Fruit fly (Drosophila melanogaster) whole organism, prepupa: ENCODE measurements around the gene dysc.

Experiments used
- Blimp-1 ChIP-seq: fragments of 200-800 bp; sonication (Bioruptor generic); optimal IDR thresholded peaks from 3 replicates; lab custom pipeline; 2017; ENCODE audit warnings: missing biosample characterization, missing genetic modification characterization, mild to moderate bottlenecking, moderate library complexity, missing genetic modification reagents
- CG11294 ChIP-seq: fragments of 200-800 bp; sonication (Bioruptor generic); IDR thresholded peaks from 2 replicates; pipeline ENCODE4 v1.3.6; 2022; ENCODE audit warnings: missing biosample characterization, missing genetic modification characterization
- CG1621 ChIP-seq: fragments of 200-800 bp; sonication (Bioruptor generic); optimal IDR thresholded peaks from 3 replicates; lab custom pipeline; 2018; ENCODE audit warnings: missing biosample characterization, mild to moderate bottlenecking, missing genetic modification characterization
- CG3032 ChIP-seq: fragments of 200-800 bp; optimal IDR thresholded peaks from 2 replicates; lab custom pipeline; 2019; ENCODE audit warnings: missing biosample characterization, mild to moderate bottlenecking, missing genetic modification characterization, moderate library complexity
- CG31627 ChIP-seq: fragments of 200-800 bp; sonication (Bioruptor generic); optimal IDR thresholded peaks from 3 replicates; lab custom pipeline; 2016; ENCODE audit warnings: missing biosample characterization, missing genetic modification characterization
- CG32006 ChIP-seq: fragments of 200-800 bp; sonication (Bioruptor generic); optimal IDR thresholded peaks from 3 replicates; lab custom pipeline; 2017; ENCODE audit warnings: missing biosample characterization, mild to moderate bottlenecking, missing genetic modification characterization
- CG34406 ChIP-seq: fragments of 200-800 bp; sonication (Bioruptor generic); optimal IDR thresholded peaks from 3 replicates; lab custom pipeline; 2016; ENCODE audit warnings: missing biosample characterization, missing genetic modification characterization
- CG3919 ChIP-seq: fragments of 200-800 bp; sonication (Bioruptor generic); optimal IDR thresholded peaks from 3 replicates; lab custom pipeline; 2016; ENCODE audit warnings: missing biosample characterization, missing genetic modification characterization
- CG4318 ChIP-seq: fragments of 200-800 bp; sonication (Bioruptor generic); optimal IDR thresholded peaks from 3 replicates; lab custom pipeline; 2017; ENCODE audit warnings: missing biosample characterization, mild to moderate bottlenecking, missing genetic modification characterization
- CG6163 ChIP-seq: fragments of 200-800 bp; sonication (Bioruptor generic); IDR thresholded peaks from 3 replicates; pipeline ENCODE4 v1.3.6; 2022; ENCODE audit warnings: missing biosample characterization, missing genetic modification characterization
- CG6276 ChIP-seq: fragments of 200-800 bp; sonication (Bioruptor generic); optimal IDR thresholded peaks from 2 replicates; lab custom pipeline; 2017; ENCODE audit warnings: missing biosample characterization, mild to moderate bottlenecking, missing genetic modification characterization
- CG6808 ChIP-seq: fragments of 200-800 bp; sonication (Bioruptor generic); optimal IDR thresholded peaks from 3 replicates; lab custom pipeline; 2017; ENCODE audit warnings: missing biosample characterization, missing genetic modification characterization, mild to moderate bottlenecking, moderate library complexity, missing genetic modification reagents
- CG6854 ChIP-seq: fragments of 200-800 bp; sonication (Bioruptor generic); optimal IDR thresholded peaks from 2 replicates; lab custom pipeline; 2017; ENCODE audit warnings: missing biosample characterization, mild to moderate bottlenecking, missing genetic modification characterization
- CG7368 ChIP-seq: fragments of 200-800 bp; sonication (Bioruptor generic); optimal IDR thresholded peaks from 3 replicates; lab custom pipeline; 2016; ENCODE audit warnings: missing biosample characterization, missing genetic modification characterization
- CG8119 ChIP-seq: fragments of 200-800 bp; sonication (Bioruptor generic); IDR thresholded peaks from 3 replicates; pipeline ENCODE4 v1.3.6; 2022; ENCODE audit warnings: missing biosample characterization, missing genetic modification characterization
- CG8632 ChIP-seq: fragments of 200-800 bp; sonication (Bioruptor generic); optimal IDR thresholded peaks from 3 replicates; lab custom pipeline; 2016; ENCODE audit warnings: missing biosample characterization, missing genetic modification characterization
- CG9139 ChIP-seq: fragments of 200-800 bp; sonication (Bioruptor generic); optimal IDR thresholded peaks from 3 replicates; lab custom pipeline; 2017; ENCODE audit warnings: missing biosample characterization, mild to moderate bottlenecking, missing genetic modification characterization
- Eip75B ChIP-seq: fragments of 200-800 bp; sonication (Bioruptor generic); optimal IDR thresholded peaks from 3 replicates; lab custom pipeline; 2016; ENCODE audit warnings: missing biosample characterization, missing genetic modification characterization
- Eip78C ChIP-seq: fragments of 200-800 bp; sonication (Bioruptor generic); peaks from one replicate; lab custom pipeline; 2016; ENCODE audit warnings: missing biosample characterization, missing genetic modification characterization
- Ets21C ChIP-seq: fragments of 200-800 bp; sonication (Bioruptor generic); optimal IDR thresholded peaks from 3 replicates; lab custom pipeline; 2016; ENCODE audit warnings: missing biosample characterization, missing genetic modification characterization
- Ets96B ChIP-seq: fragments of 200-800 bp; optimal IDR thresholded peaks from 2 replicates; lab custom pipeline; 2019; ENCODE audit warnings: missing biosample characterization, mild to moderate bottlenecking, missing genetic modification characterization, moderate library complexity
- Gug ChIP-seq: fragments of 200-800 bp; sonication (Bioruptor generic); IDR thresholded peaks from 2 replicates; pipeline ENCODE4 v1.3.6; 2022; ENCODE audit warnings: missing biosample characterization, missing genetic modification characterization
- Hr38 ChIP-seq: sonication (Bioruptor generic); optimal IDR thresholded peaks from 2 replicates; lab custom pipeline; 2016; ENCODE audit warnings: missing biosample characterization, missing genetic modification characterization
- Hr39 ChIP-seq: fragments of 200-800 bp; sonication (Bioruptor generic); optimal IDR thresholded peaks from 2 replicates; lab custom pipeline; 2016; ENCODE audit warnings: missing biosample characterization, missing genetic modification characterization
- Hr4 ChIP-seq: fragments of 200-800 bp; sonication (Bioruptor generic); optimal IDR thresholded peaks from 3 replicates; lab custom pipeline; 2016; ENCODE audit warnings: missing biosample characterization, missing genetic modification characterization
- Lpt ChIP-seq: fragments of 200-800 bp; sonication (Bioruptor generic); optimal IDR thresholded peaks from 3 replicates; lab custom pipeline; 2016; ENCODE audit warnings: missing biosample characterization, missing genetic modification characterization
- Met ChIP-seq: fragments of 200-800 bp; sonication (Bioruptor generic); optimal IDR thresholded peaks from 3 replicates; lab custom pipeline; 2016; ENCODE audit warnings: missing biosample characterization, missing genetic modification characterization
- OdsH ChIP-seq: fragments of 200-800 bp; sonication (Bioruptor generic); optimal IDR thresholded peaks from 3 replicates; lab custom pipeline; 2016; ENCODE audit warnings: missing biosample characterization, missing genetic modification characterization
- Smox ChIP-seq: fragments of 200-800 bp; sonication (Bioruptor generic); optimal IDR thresholded peaks from 3 replicates; lab custom pipeline; 2016; ENCODE audit warnings: missing biosample characterization, missing genetic modification characterization
- Sox102F ChIP-seq: fragments of 200-800 bp; sonication (Bioruptor generic); optimal IDR thresholded peaks from 2 replicates; lab custom pipeline; 2016; ENCODE audit warnings: missing biosample characterization, mild to moderate bottlenecking, missing genetic modification characterization
- Sox14 ChIP-seq: fragments of 200-800 bp; sonication (Bioruptor generic); optimal IDR thresholded peaks from 3 replicates; lab custom pipeline; 2016; ENCODE audit warnings: missing biosample characterization, missing genetic modification characterization
- achi ChIP-seq: fragments of 200-800 bp; sonication (Bioruptor generic); optimal IDR thresholded peaks from 3 replicates; lab custom pipeline; 2016; ENCODE audit warnings: missing biosample characterization, missing genetic modification characterization
- acj6 ChIP-seq: fragments of 200-800 bp; sonication (Bioruptor generic); optimal IDR thresholded peaks from 3 replicates; lab custom pipeline; 2016; ENCODE audit warnings: missing biosample characterization, missing genetic modification characterization
- cyc ChIP-seq: fragments of 200-800 bp; sonication (Bioruptor generic); optimal IDR thresholded peaks from 3 replicates; lab custom pipeline; 2016; ENCODE audit warnings: missing biosample characterization, missing genetic modification characterization
- dac ChIP-seq: fragments of 200-800 bp; sonication (Bioruptor generic); optimal IDR thresholded peaks from 2 replicates; lab custom pipeline; 2017; ENCODE audit warnings: missing biosample characterization, mild to moderate bottlenecking, missing genetic modification characterization
- dsx ChIP-seq: fragments of 200-800 bp; optimal IDR thresholded peaks from 3 replicates; lab custom pipeline; 2019; ENCODE audit warnings: missing biosample characterization, mild to moderate bottlenecking, missing genetic modification characterization, moderate library complexity; ENCODE audit not compliant: poor library complexity, severe bottlenecking
- esn ChIP-seq: fragments of 200-800 bp; sonication (Bioruptor generic); optimal IDR thresholded peaks from 2 replicates; lab custom pipeline; 2016; ENCODE audit warnings: missing biosample characterization, mild to moderate bottlenecking, missing genetic modification characterization, moderate library complexity
- fd85E ChIP-seq: fragments of 200-800 bp; sonication (Bioruptor generic); optimal IDR thresholded peaks from 3 replicates; lab custom pipeline; 2016; ENCODE audit warnings: missing biosample characterization, missing genetic modification characterization
- fkh ChIP-seq: fragments of 200-800 bp; sonication (Bioruptor generic); optimal IDR thresholded peaks from 3 replicates; lab custom pipeline; 2017; ENCODE audit warnings: missing biosample characterization, mild to moderate bottlenecking, missing genetic modification characterization, moderate library complexity
- lz ChIP-seq: fragments of 200-800 bp; sonication (Bioruptor generic); optimal IDR thresholded peaks from 3 replicates; lab custom pipeline; 2016; ENCODE audit warnings: missing biosample characterization, missing genetic modification characterization
- salr ChIP-seq, 2 experiments: fragments of 200-800 bp; sonication (Bioruptor generic); optimal IDR thresholded peaks; 3 replicates each; lab custom pipeline; 2016 to 2018; ENCODE audit warnings: missing biosample characterization in 2 of 2, missing genetic modification characterization in 2 of 2, mild to moderate bottlenecking in 1 of 2
- spab ChIP-seq: fragments of 200-800 bp; sonication (Bioruptor generic); optimal IDR thresholded peaks from 2 replicates; lab custom pipeline; 2017; ENCODE audit warnings: missing biosample characterization, mild to moderate bottlenecking, missing genetic modification characterization, missing genetic modification reagents
- ss ChIP-seq, 2 experiments: fragments of 200-800 bp; sonication (Bioruptor generic); optimal IDR thresholded peaks; 2 replicates in 1 of 2; 3 replicates in 1 of 2; lab custom pipeline; 2017 to 2018; ENCODE audit warnings: mild to moderate bottlenecking in 2 of 2, missing biosample characterization in 2 of 2, missing genetic modification characterization in 2 of 2, moderate library complexity in 1 of 2
- svp ChIP-seq: fragments of 200-800 bp; sonication (Bioruptor generic); peaks from one replicate; lab custom pipeline; 2016; ENCODE audit warnings: missing biosample characterization, missing genetic modification characterization
- topi ChIP-seq: fragments of 200-800 bp; sonication (Bioruptor generic); optimal IDR thresholded peaks from 3 replicates; lab custom pipeline; 2016; ENCODE audit warnings: missing biosample characterization, missing genetic modification characterization
- vri ChIP-seq: fragments of 200-800 bp; sonication (Bioruptor generic); optimal IDR thresholded peaks from 3 replicates; lab custom pipeline; 2016; ENCODE audit warnings: missing biosample characterization, mild to moderate bottlenecking, missing genetic modification characterization

Gene dysc

DNA sequence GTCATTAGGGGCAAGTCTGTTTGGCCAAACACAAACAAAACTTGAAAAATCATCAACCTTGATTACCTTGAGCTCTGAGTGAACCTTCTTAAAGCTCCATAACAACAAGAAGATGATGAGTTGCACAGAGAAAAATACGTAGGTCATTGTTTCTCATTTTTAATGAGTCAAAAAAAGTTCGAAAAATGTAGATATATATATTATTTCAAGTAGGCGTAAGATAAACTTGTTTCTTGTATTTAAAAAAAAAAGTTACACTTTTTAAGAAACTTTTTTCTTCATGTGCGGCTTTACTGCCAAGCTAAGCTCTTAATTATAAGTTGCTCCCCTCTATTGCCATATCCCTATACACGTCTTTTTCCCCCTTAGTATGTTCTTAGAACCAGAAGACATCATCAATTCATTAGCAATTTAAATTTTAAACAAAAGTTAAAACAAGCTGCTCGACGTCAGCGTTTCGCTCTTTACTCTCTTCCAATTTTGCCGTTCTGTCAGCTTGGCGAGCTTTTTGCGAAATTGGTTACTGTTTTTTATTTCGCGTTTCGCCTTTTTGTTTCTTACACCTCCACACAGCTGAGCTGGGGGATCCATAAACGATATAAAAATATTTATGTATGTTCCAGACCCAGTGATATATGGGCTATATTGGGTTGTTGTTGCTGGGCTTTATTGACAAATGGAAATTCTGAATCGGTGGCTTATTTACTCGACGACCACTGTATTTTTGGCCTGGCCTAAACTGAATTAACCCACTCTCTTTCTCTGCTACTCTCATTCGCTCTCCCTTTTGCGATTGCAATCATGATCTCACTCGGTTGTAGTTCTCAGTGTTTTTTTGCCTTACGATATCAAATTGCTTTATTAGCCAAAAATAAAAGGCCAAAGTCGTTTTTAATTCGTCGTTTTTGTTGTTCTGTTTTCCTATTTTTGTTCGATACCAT lies 20.6 kb upstream of the dysc start (continued):
- TF ChIP-seq CG1621 (tag; lab: Kevin White, UChicago) (no peak), vri (GFP tag; lab: Kevin White, UChicago) (peak; percentile 52), CG3032 (peak; percentile 28), Gug (GFP tag; lab: Robert Waterston, UW) (peak; percentile 46; the same call in 1 of the 2 replicates), Lpt (GFP tag; lab: Kevin White, UChicago) (no peak), svp (GFP tag; lab: Kevin White, UChicago) (no peak), CG8632 (peak; percentile 18), Eip78C (GFP tag; lab: Kevin White, UChicago) (peak; percentile 85), Hr38 (no peak)

dm6 chr3L:13922023-13922652 lies 19.1 kb upstream of the dysc start:
- peak; percentile 33 for TF ChIP-seq Lpt (GFP tag; lab: Kevin White, UChicago)
- TF ChIP-seq achi (GFP tag; lab: Kevin White, UChicago): peak; percentile 55
- TF ChIP-seq CG32006 (GFP tag; lab: Kevin White, UChicago): peak; percentile 80
- TF ChIP-seq Hr4 (GFP tag; lab: Kevin White, UChicago): peak; percentile 78
- no peak for TF ChIP-seq cyc (GFP tag; lab: Kevin White, UChicago)
- no peak for TF ChIP-seq CG3032
- TF ChIP-seq CG31627 (GFP tag; lab: Kevin White, UChicago): peak; percentile 22
- TF ChIP-seq acj6 (GFP tag; lab: Kevin White, UChicago): peak; percentile 21
- TF ChIP-seq Hr39 (GFP tag; lab: Kevin White, UChicago): peak; percentile 33
- TF ChIP-seq Ets96B (tag; lab: Kevin White, UChicago): no peak
- TF ChIP-seq spab (GFP tag; lab: Kevin White, UChicago): no peak
- no peak for TF ChIP-seq ss (GFP tag; optimal IDR thresholded peaks at IDR 0.05; lab: Kevin White, UChicago)
- peak; percentile 0 for TF ChIP-seq dac (GFP tag; lab: Kevin White, UChicago)
- peak in 1 of 2 experiments; percentile 46 for TF ChIP-seq salr (GFP tag; optimal IDR thresholded peaks at IDR 0.05; lab: Kevin White, UChicago)
- no peak for TF ChIP-seq fkh (GFP tag; lab: Kevin White, UChicago)
- no peak for TF ChIP-seq CG6854 (GFP tag; lab: Kevin White, UChicago)
- TF ChIP-seq Eip78C (GFP tag; lab: Kevin White, UChicago): peak; percentile 90
- no peak for TF ChIP-seq Met (GFP tag; lab: Kevin White, UChicago)
- peak; percentile 33 for TF ChIP-seq svp (GFP tag; lab: Kevin White, UChicago)
- peak; percentile 44 for TF ChIP-seq CG4318 (GFP tag; lab: Kevin White, UChicago)
- peak; percentile 71 for TF ChIP-seq CG6276
- TF ChIP-seq CG6163 (GFP tag; lab: Robert Waterston, UW): 0 out of 3 replicates have a peak, but pooled peaks have one; percentile 41
- TF ChIP-seq CG9139: no peak
- TF ChIP-seq CG1621 (tag; lab: Kevin White, UChicago): no peak
- TF ChIP-seq Sox102F (GFP tag; lab: Kevin White, UChicago): peak; percentile 1
- peak; percentile 43 for TF ChIP-seq OdsH (GFP tag; lab: Kevin White, UChicago)
- TF ChIP-seq esn (GFP tag; lab: Kevin White, UChicago): peak; percentile 29
- TF ChIP-seq fd85E (GFP tag; lab: Kevin White, UChicago): no peak
- TF ChIP-seq Eip75B: peak; percentile 4
- TF ChIP-seq topi: peak; percentile 50
- no peak for TF ChIP-seq CG34406 (GFP tag; lab: Kevin White, UChicago)
- TF ChIP-seq CG8632: no peak
- TF ChIP-seq Gug (GFP tag; lab: Robert Waterston, UW): no peak
- TF ChIP-seq CG7368 (GFP tag; lab: Kevin White, UChicago): no peak
- peak; percentile 39 for TF ChIP-seq lz (GFP tag; lab: Kevin White, UChicago)
- TF ChIP-seq Sox14 (GFP tag; lab: Kevin White, UChicago): peak; percentile 44
- no peak for TF ChIP-seq CG6808 (GFP tag; lab: Kevin White, UChicago)
- TF ChIP-seq CG8119 (GFP tag; lab: Robert Waterston, UW): peak; percentile 70; the same call in 2 of the 3 replicates
- no peak for TF ChIP-seq Ets21C
- no peak for TF ChIP-seq dsx (GFP tag; lab: Kevin White, UChicago)
- TF ChIP-seq CG11294 (GFP tag; lab: Robert Waterston, UW): 0 out of 2 replicates have a peak, but pooled peaks have one; percentile 8
- peak; percentile 15 for TF ChIP-seq Smox (GFP tag; lab: Kevin White, UChicago)
- peak; percentile 54 for TF ChIP-seq CG3919 (GFP tag; lab: Kevin White, UChicago)
- no peak for TF ChIP-seq Blimp-1 (GFP tag; lab: Kevin White, UChicago)
